Worm (Caenorhabditis elegans) whole organism, L1 larva: ENCODE results near the gene ZK1248.15.

ENCODE experiments used
- C16A3.4 ChIP-seq: fragments of 150-350 bp; optimal IDR thresholded peaks from 2 replicates; lab custom pipeline; 2014; ENCODE audit warnings: missing biosample characterization, missing genetic modification characterization
- ama-1 ChIP-seq: fragments of 150-350 bp; optimal IDR thresholded peaks from 2 replicates; lab custom pipeline; 2014
- ceh-8 ChIP-seq: fragments of 200-800 bp; sonication (Bioruptor generic); optimal IDR thresholded peaks from 2 replicates; lab custom pipeline; 2018; ENCODE audit warnings: mild to moderate bottlenecking, missing genetic modification characterization, moderate library complexity, missing compliant biosample characterization
- ceh-82 ChIP-seq, 3 experiments: fragments of 150-350 bp in 1 of 3; sonication (generic microtip) in 2 of 3; optimal IDR thresholded peaks; 2 replicates each; lab custom pipeline; 2014 to 2017; ENCODE audit warnings: missing biosample characterization in 3 of 3, missing genetic modification characterization in 3 of 3
- efl-3 ChIP-seq: fragments of 200-800 bp; sonication (Bioruptor generic); optimal IDR thresholded peaks from 2 replicates; lab custom pipeline; 2018; ENCODE audit warnings: mild to moderate bottlenecking, missing genetic modification characterization, missing compliant biosample characterization
- egl-27 ChIP-seq, 2 experiments: fragments of 150-350 bp in 1 of 2; sonication (generic microtip); optimal IDR thresholded peaks; 3 replicates each; lab custom pipeline; 2017 to 2018; ENCODE audit warnings: missing biosample characterization in 2 of 2, missing genetic modification characterization in 2 of 2, missing genetic modification reagents in 2 of 2
- elt-2 ChIP-seq: sonication (generic microtip); optimal IDR thresholded peaks from 2 replicates; lab custom pipeline; 2016; ENCODE audit warnings: missing genetic modification characterization, mild to moderate bottlenecking, inconsistent platforms, missing compliant biosample characterization, missing genetic modification reagents
- hlh-4 ChIP-seq: sonication (generic microtip); optimal IDR thresholded peaks from 2 replicates; lab custom pipeline; 2016; ENCODE audit warnings: mild to moderate bottlenecking, missing genetic modification characterization, missing compliant biosample characterization
- nhr-11 ChIP-seq: fragments of 150-350 bp; optimal IDR thresholded peaks from 2 replicates; lab custom pipeline; 2014; ENCODE audit warnings: missing biosample characterization, missing genetic modification characterization
- snpc-4 ChIP-seq: fragments of 150-350 bp; optimal IDR thresholded peaks from 2 replicates; lab custom pipeline; 2014; ENCODE audit warnings: missing biosample characterization, missing genetic modification characterization
- tbx-2 ChIP-seq: sonication (generic microtip); optimal IDR thresholded peaks from 2 replicates; lab custom pipeline; 2016; ENCODE audit warnings: missing genetic modification characterization, missing compliant biosample characterization
- unc-62 ChIP-seq: fragments of 150-350 bp; optimal IDR thresholded peaks from 2 replicates; lab custom pipeline; 2014; ENCODE audit warnings: missing biosample characterization, missing genetic modification reagents, missing genetic modification characterization
- unc-86 ChIP-seq: sonication (generic microtip); optimal IDR thresholded peaks from 2 replicates; lab custom pipeline; 2016; ENCODE audit warnings: missing genetic modification characterization, missing compliant biosample characterization
- unc-98 ChIP-seq: fragments of 200-800 bp; sonication (Bioruptor generic); IDR thresholded peaks from 2 replicates; pipeline ENCODE4 v1.3.6; 2022; ENCODE audit warnings: missing genetic modification characterization, missing compliant biosample characterization

DNA sequence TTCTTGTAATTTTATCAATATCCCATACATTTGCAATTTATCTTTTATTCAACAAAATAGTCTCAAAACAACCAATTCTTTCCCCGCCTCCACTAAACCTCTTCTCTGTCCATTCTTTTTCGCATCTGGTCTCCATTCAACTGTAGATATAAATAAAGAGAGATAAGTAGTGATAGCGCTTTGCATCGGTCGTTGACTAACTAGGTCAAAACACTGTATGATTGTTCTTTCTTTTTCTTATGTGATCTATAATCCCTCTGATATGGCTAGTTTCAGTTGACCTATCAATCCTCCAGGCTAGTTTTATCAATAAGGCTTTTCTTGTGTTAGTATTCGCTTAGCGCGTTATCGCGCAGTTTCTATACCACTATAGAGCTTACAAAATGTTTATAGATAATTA, 14.9 kb upstream of the ZK1248.15 start:
- TF ChIP-seq tbx-2 (no peak), efl-3 (GFP tag; lab: Kevin White, UChicago) (no peak), hlh-4 (tag; lab: Kevin White, UChicago) (no peak), unc-98 (GFP tag; lab: Robert Waterston, UW) (no peak), unc-62 (no peak), snpc-4 (tag; lab: Kevin White, UChicago) (no peak), C16A3.4 (tag; lab: Kevin White, UChicago) (no peak), nhr-11 (tag; lab: Kevin White, UChicago) (no peak), ama-1 (lab: Kevin White, UChicago) (no peak), ceh-82 (tag; optimal IDR thresholded peaks at IDR 0.05; lab: Kevin White, UChicago) (no peak), ceh-8 (no peak), egl-27 (tag; optimal IDR thresholded peaks at IDR 0.05; lab: Kevin White, UChicago) (no peak), unc-86 (no peak), elt-2 (tag; lab: Kevin White, UChicago) (no peak)
